Worm (Caenorhabditis elegans) whole organism, L2 larva: ENCODE data around the gene abi-1.

Experiments used
- C34F6.9 ChIP-seq: fragments of 150-350 bp; optimal IDR thresholded peaks from 2 replicates; lab custom pipeline; 2014; ENCODE audit warnings: missing biosample characterization, missing genetic modification characterization
- F13H6.1 ChIP-seq: sonication (generic microtip); optimal IDR thresholded peaks from 2 replicates; lab custom pipeline; 2016; ENCODE audit warnings: missing genetic modification characterization, missing compliant biosample characterization
- Y55F3AM.14 ChIP-seq: fragments of 200-800 bp; sonication (Bioruptor generic); optimal IDR thresholded peaks from 2 replicates; lab custom pipeline; 2018; ENCODE audit warnings: mild to moderate bottlenecking, missing genetic modification characterization, missing compliant biosample characterization
- ZK546.5 ChIP-seq: sonication (generic microtip); optimal IDR thresholded peaks from 2 replicates; lab custom pipeline; 2017; ENCODE audit warnings: missing biosample characterization, missing genetic modification characterization
- alr-1 ChIP-seq: fragments of 150-350 bp; optimal IDR thresholded peaks from 2 replicates; lab custom pipeline; 2014; ENCODE audit warnings: missing biosample characterization, missing genetic modification characterization
- aly-2 ChIP-seq: fragments of 150-350 bp; optimal IDR thresholded peaks from 2 replicates; lab custom pipeline; 2014; ENCODE audit warnings: missing biosample characterization, missing genetic modification characterization
- ama-1 ChIP-seq: fragments of 150-350 bp; optimal IDR thresholded peaks from 2 replicates; lab custom pipeline; 2018; ENCODE audit warnings: inconsistent platforms
- blmp-1 ChIP-seq: sonication (generic microtip); optimal IDR thresholded peaks from 2 replicates; lab custom pipeline; 2017; ENCODE audit warnings: missing genetic modification characterization, mild to moderate bottlenecking, missing compliant biosample characterization, antibody characterized with exemption, moderate library complexity; ENCODE audit not compliant: insufficient read depth
- ceh-82 ChIP-seq: fragments of 150-350 bp; optimal IDR thresholded peaks from 2 replicates; lab custom pipeline; 2014; ENCODE audit warnings: missing biosample characterization, missing genetic modification characterization
- crh-2 ChIP-seq: sonication (generic microtip); optimal IDR thresholded peaks from 2 replicates; lab custom pipeline; 2017; ENCODE audit warnings: missing biosample characterization, missing genetic modification characterization
- dmd-4 ChIP-seq: sonication (generic microtip); optimal IDR thresholded peaks from 2 replicates; lab custom pipeline; 2017; ENCODE audit warnings: missing biosample characterization, missing genetic modification characterization
- egl-27 ChIP-seq: sonication (generic microtip); optimal IDR thresholded peaks from 3 replicates; lab custom pipeline; 2017; ENCODE audit warnings: missing biosample characterization, missing genetic modification reagents, missing genetic modification characterization
- elt-1 ChIP-seq: fragments of 150-350 bp; optimal IDR thresholded peaks from 2 replicates; lab custom pipeline; 2014; ENCODE audit warnings: missing biosample characterization, missing genetic modification characterization
- elt-3 ChIP-seq: sonication (generic microtip); optimal IDR thresholded peaks from 2 replicates; lab custom pipeline; 2017; ENCODE audit warnings: missing biosample characterization, missing genetic modification characterization
- fos-1 ChIP-seq: fragments of 150-350 bp; optimal IDR thresholded peaks from 2 replicates; lab custom pipeline; 2014; ENCODE audit warnings: missing biosample characterization, missing genetic modification characterization
- gmeb-1 ChIP-seq: fragments of 150-350 bp; optimal IDR thresholded peaks from 2 replicates; lab custom pipeline; 2014; ENCODE audit warnings: missing biosample characterization, missing genetic modification characterization
- lin-11 ChIP-seq: fragments of 150-350 bp; sonication (generic microtip); optimal IDR thresholded peaks from 2 replicates; lab custom pipeline; 2014; ENCODE audit warnings: missing biosample characterization, missing genetic modification characterization, inconsistent platforms, mixed read lengths
- lin-13 ChIP-seq: fragments of 150-350 bp; optimal IDR thresholded peaks from 2 replicates; lab custom pipeline; 2014; ENCODE audit warnings: missing biosample characterization, missing genetic modification reagents, missing genetic modification characterization
- lin-39 ChIP-seq: fragments of 150-350 bp; optimal IDR thresholded peaks from 2 replicates; lab custom pipeline; 2014; ENCODE audit warnings: missing biosample characterization, missing genetic modification reagents, missing genetic modification characterization
- lsy-2 ChIP-seq, 2 experiments: fragments of 150-350 bp in 1 of 2; sonication (generic microtip) in 1 of 2; optimal IDR thresholded peaks; 2 replicates each; lab custom pipeline; 2014 to 2017; ENCODE audit warnings: missing biosample characterization in 2 of 2, missing genetic modification characterization in 2 of 2
- mab-5 ChIP-seq: fragments of 150-350 bp; optimal IDR thresholded peaks from 2 replicates; lab custom pipeline; 2014; ENCODE audit warnings: missing biosample characterization, missing genetic modification characterization
- mdl-1 ChIP-seq, 2 experiments: fragments of 150-350 bp in 1 of 2; sonication (generic microtip) in 1 of 2; optimal IDR thresholded peaks; 2 replicates each; lab custom pipeline; 2017; ENCODE audit warnings: missing biosample characterization in 2 of 2, missing genetic modification characterization in 2 of 2
- nhr-10 ChIP-seq: sonication (generic microtip); optimal IDR thresholded peaks from 2 replicates; lab custom pipeline; 2017; ENCODE audit warnings: missing biosample characterization, missing genetic modification characterization
- nhr-11 ChIP-seq: fragments of 150-350 bp; optimal IDR thresholded peaks from 2 replicates; lab custom pipeline; 2014; ENCODE audit warnings: missing biosample characterization, missing genetic modification characterization
- nhr-12 ChIP-seq: fragments of 150-350 bp; optimal IDR thresholded peaks from 2 replicates; lab custom pipeline; 2014; ENCODE audit warnings: missing biosample characterization, missing genetic modification characterization
- nhr-129 ChIP-seq: fragments of 150-350 bp; optimal IDR thresholded peaks from 2 replicates; lab custom pipeline; 2014; ENCODE audit warnings: missing biosample characterization, missing genetic modification characterization
- nhr-23 ChIP-seq: fragments of 150-350 bp; optimal IDR thresholded peaks from 2 replicates; lab custom pipeline; 2014; ENCODE audit warnings: missing biosample characterization, missing genetic modification reagents, missing genetic modification characterization
- nhr-237 ChIP-seq: fragments of 150-350 bp; optimal IDR thresholded peaks from 2 replicates; lab custom pipeline; 2014; ENCODE audit warnings: missing biosample characterization, missing genetic modification characterization
- nhr-25 ChIP-seq: fragments of 150-350 bp; sonication (generic microtip); optimal IDR thresholded peaks from 3 replicates; lab custom pipeline; 2014; ENCODE audit warnings: missing biosample characterization, missing genetic modification characterization
- nhr-6 ChIP-seq: fragments of 150-350 bp; optimal IDR thresholded peaks from 2 replicates; lab custom pipeline; 2014; ENCODE audit warnings: missing biosample characterization, missing genetic modification characterization
- nhr-77 ChIP-seq: fragments of 150-350 bp; optimal IDR thresholded peaks from 2 replicates; lab custom pipeline; 2014; ENCODE audit warnings: missing biosample characterization, missing genetic modification characterization
- peb-1 ChIP-seq: fragments of 150-350 bp; optimal IDR thresholded peaks from 2 replicates; lab custom pipeline; 2014; ENCODE audit warnings: missing biosample characterization, missing genetic modification characterization
- sem-4 ChIP-seq: fragments of 150-350 bp; optimal IDR thresholded peaks from 2 replicates; lab custom pipeline; 2014; ENCODE audit warnings: missing biosample characterization, missing genetic modification reagents, missing genetic modification characterization
- skn-1 ChIP-seq: sonication (generic microtip); optimal IDR thresholded peaks from 2 replicates; lab custom pipeline; 2017; ENCODE audit warnings: missing biosample characterization, missing genetic modification characterization
- sma-3 ChIP-seq: sonication (generic microtip); optimal IDR thresholded peaks from 2 replicates; lab custom pipeline; 2016; ENCODE audit warnings: missing genetic modification reagents, missing genetic modification characterization, missing compliant biosample characterization
- sma-9 ChIP-seq, 2 experiments: fragments of 150-350 bp in 1 of 2; sonication (generic microtip) in 1 of 2; optimal IDR thresholded peaks; 2 replicates each; lab custom pipeline; 2014 to 2016; ENCODE audit warnings: missing genetic modification characterization in 2 of 2, mild to moderate bottlenecking in 1 of 2, missing biosample characterization in 1 of 2, missing compliant biosample characterization in 1 of 2, missing genetic modification reagents in 1 of 2, moderate library complexity in 1 of 2
- snpc-4 ChIP-seq: fragments of 150-350 bp; optimal IDR thresholded peaks from 2 replicates; lab custom pipeline; 2014; ENCODE audit warnings: missing biosample characterization, missing genetic modification characterization
- unc-39 ChIP-seq: fragments of 150-350 bp; optimal IDR thresholded peaks from 2 replicates; lab custom pipeline; 2014; ENCODE audit warnings: missing biosample characterization, missing genetic modification characterization
- unc-62 ChIP-seq: fragments of 150-350 bp; optimal IDR thresholded peaks from 2 replicates; lab custom pipeline; 2014; ENCODE audit warnings: missing biosample characterization, missing genetic modification reagents, missing genetic modification characterization
- zag-1 ChIP-seq: fragments of 150-350 bp; optimal IDR thresholded peaks from 2 replicates; lab custom pipeline; 2014; ENCODE audit warnings: missing biosample characterization, missing genetic modification characterization
- ztf-1 ChIP-seq: fragments of 200-800 bp; sonication (Bioruptor generic); conservative IDR thresholded peaks from 2 replicates; pipeline ENCODE4 v1.3.6; 2022; ENCODE audit warnings: missing genetic modification characterization, missing compliant biosample characterization
- ztf-4 ChIP-seq: fragments of 150-350 bp; optimal IDR thresholded peaks from 2 replicates; lab custom pipeline; 2014; ENCODE audit warnings: missing biosample characterization, missing genetic modification characterization

Gene abi-1

DNA sequence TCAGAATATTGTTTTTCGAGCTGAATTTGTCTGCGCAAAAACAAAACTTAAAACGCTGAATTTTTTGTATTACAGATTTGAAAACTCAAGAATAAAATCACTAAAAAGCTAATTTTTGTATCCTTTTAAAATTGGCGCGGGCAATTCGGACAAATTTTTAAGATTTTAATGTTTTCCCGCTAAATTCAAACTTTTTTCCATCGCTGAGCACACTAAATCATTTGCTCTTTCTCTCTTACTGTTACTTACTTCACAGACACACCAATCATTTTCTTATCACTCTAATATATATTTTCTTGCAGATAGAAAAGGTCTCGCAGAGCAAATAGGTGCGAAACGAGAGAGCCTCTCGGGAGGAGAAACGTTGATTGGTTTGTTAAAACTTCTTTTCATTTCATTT, 28.6 kb downstream of the abi-1 start, which contains the start of gene par-3:
par-3 (plus strand) TSS at position 301 of the 400 bp plus-strand sequence.
- no peak for TF ChIP-seq peb-1 (tag; lab: Kevin White, UChicago)
- TF ChIP-seq sma-9 (GFP tag; optimal IDR thresholded peaks at IDR 0.05; lab: Kevin White, UChicago), result no peak
- no peak for TF ChIP-seq sma-9 (tag; optimal IDR thresholded peaks at IDR 0.05; lab: Kevin White, UChicago)
- TF ChIP-seq sma-3, result no peak
- TF ChIP-seq F13H6.1 (tag; lab: Kevin White, UChicago), result no peak
- TF ChIP-seq ZK546.5 (tag; lab: Kevin White, UChicago), result no peak
- no peak for TF ChIP-seq aly-2 (tag; lab: Kevin White, UChicago)
- TF ChIP-seq sem-4 (tag; lab: Kevin White, UChicago), result no peak
- TF ChIP-seq zag-1, result no peak
- no peak for TF ChIP-seq skn-1 (tag; lab: Kevin White, UChicago)
- TF ChIP-seq alr-1, result no peak
- no peak for TF ChIP-seq nhr-25 (tag; lab: Kevin White, UChicago)
- TF ChIP-seq Y55F3AM.14, result no peak
- TF ChIP-seq nhr-11, result no peak
- no peak for TF ChIP-seq C34F6.9 (tag; lab: Kevin White, UChicago)
- no peak for TF ChIP-seq fos-1 (tag; lab: Kevin White, UChicago)

DNA sequence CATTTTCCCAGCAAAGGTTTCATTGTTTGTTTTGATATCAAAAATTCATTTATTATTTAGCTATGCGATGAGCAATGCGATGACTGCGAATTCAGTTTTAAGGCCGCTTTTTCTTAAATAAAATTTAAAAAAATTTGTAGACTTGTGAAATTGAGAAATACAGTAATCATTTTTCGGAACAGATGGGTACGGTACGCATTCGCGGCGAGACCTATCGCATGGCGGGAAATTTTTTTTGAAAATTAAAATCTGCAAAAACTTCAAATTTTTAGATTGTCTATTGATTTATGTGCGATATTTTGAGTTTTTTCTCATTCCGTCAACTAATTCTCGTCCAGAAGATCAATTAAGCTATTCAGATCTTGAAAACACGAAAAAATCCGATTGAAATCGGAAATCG, 29.0 kb downstream of the abi-1 start:
- TF ChIP-seq nhr-10 (tag; lab: Kevin White, UChicago), result no peak
- TF ChIP-seq nhr-12, result no peak
- TF ChIP-seq lin-39 (tag; lab: Kevin White, UChicago), result no peak
- no peak for TF ChIP-seq zag-1
- TF ChIP-seq fos-1 (tag; lab: Kevin White, UChicago), result no peak
- TF ChIP-seq sma-3, result no peak
- no peak for TF ChIP-seq gmeb-1
- TF ChIP-seq Y55F3AM.14, result no peak
- no peak for TF ChIP-seq nhr-237 (tag; lab: Kevin White, UChicago)
- no peak for TF ChIP-seq nhr-129
- no peak for TF ChIP-seq snpc-4
- TF ChIP-seq C34F6.9 (tag; lab: Kevin White, UChicago), result no peak
- no peak for TF ChIP-seq ama-1 (lab: Kevin White, UChicago)
- TF ChIP-seq alr-1, result no peak
- TF ChIP-seq blmp-1 (tag; lab: Kevin White, UChicago), result no peak
- no peak for TF ChIP-seq mab-5 (tag; lab: Kevin White, UChicago)
- no peak for TF ChIP-seq nhr-6 (tag; lab: Kevin White, UChicago)
- no peak for TF ChIP-seq ztf-4

DNA sequence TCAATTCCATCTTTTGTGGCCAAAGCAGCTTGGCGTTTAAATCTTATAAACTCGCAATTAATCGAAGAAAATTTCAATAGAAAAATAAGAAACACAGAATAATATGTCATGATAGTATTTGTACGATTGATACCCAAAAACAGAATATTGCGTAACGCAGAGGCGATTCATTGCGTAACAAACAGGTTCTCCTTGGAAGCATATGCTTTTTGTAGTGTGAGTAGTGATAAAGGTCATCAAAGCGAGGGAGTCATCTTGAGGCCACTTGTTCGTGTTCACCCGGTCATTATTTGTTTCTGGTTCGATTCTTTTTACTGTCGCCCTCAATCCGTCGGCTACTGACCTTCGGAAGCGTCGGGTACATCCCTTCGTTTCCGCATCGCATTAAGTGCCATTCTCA, 31.6 kb downstream of the abi-1 start, which contains the start of gene F54E7.6:
F54E7.6 (minus strand) TSS at position 110 of the 400 bp plus-strand sequence.
- no peak for TF ChIP-seq crh-2
- TF ChIP-seq nhr-25 (tag; lab: Kevin White, UChicago), result peak; percentile 57

DNA sequence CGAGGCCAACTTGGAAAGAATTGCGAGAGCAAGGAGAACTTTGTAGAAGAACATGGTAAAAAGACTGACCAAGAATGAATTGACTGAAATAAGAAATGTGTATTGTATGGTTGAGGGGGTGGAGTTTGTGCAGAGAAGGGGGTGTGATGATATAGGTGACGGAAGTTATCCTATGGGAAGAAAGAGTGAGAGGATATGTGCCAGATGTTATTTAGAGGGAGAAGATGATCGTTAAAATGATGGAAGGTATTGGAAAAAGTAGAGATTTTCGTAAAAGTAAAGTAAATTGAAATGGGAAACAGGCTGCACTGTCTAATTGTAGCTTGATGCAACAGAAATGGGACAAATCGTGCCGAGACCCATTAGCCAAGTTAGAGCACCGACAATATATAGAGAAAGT, 35.6 kb downstream of the abi-1 start, which contains the start of gene sdz-21:
sdz-21 (minus strand) TSS at position 101 of the 400 bp plus-strand sequence.
- no peak for TF ChIP-seq nhr-12
- no peak for TF ChIP-seq fos-1 (tag; lab: Kevin White, UChicago)
- TF ChIP-seq elt-3, result no peak
- TF ChIP-seq, all 48 proteins: peak for 0

DNA sequence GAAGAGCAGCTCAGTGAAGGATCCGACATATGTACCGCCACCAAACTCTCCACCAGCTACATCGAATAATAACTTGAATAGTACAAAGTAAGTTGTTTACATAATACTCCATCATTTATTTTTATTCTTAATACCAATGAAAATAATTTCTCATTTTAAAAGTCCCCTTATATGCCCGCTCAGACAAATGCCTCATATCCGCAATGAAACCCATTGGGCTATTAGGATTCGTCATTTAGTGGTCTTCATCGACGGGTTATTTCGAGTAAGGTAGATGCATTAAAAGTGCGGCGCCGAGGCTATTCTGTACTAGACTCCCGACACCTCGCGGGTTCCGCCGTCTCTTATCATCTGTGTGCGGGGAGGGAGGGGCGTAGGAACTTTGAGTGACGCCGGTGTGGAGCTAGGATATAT, 38.8 kb downstream of the abi-1 start:
- no peak for TF ChIP-seq nhr-12
- no peak for TF ChIP-seq skn-1 (tag; lab: Kevin White, UChicago)
- TF ChIP-seq nhr-129, result no peak
- TF ChIP-seq mdl-1 (tag; optimal IDR thresholded peaks at IDR 0.05; lab: Kevin White, UChicago), result no peak
- no peak for TF ChIP-seq unc-62
- peak; percentile 68 for TF ChIP-seq sma-3
- TF ChIP-seq lsy-2 (tag; optimal IDR thresholded peaks at IDR 0.05; lab: Kevin White, UChicago), result peak in 1 of 2 experiments; percentile 37
- peak; percentile 53 for TF ChIP-seq sma-9 (GFP tag; optimal IDR thresholded peaks at IDR 0.05; lab: Kevin White, UChicago)
- no peak for TF ChIP-seq sma-9 (tag; optimal IDR thresholded peaks at IDR 0.05; lab: Kevin White, UChicago)
- TF ChIP-seq unc-39 (tag; lab: Kevin White, UChicago), result no peak
- TF ChIP-seq mab-5 (tag; lab: Kevin White, UChicago), result no peak
- TF ChIP-seq nhr-25 (tag; lab: Kevin White, UChicago), result no peak
- TF ChIP-seq zag-1, result no peak
- TF ChIP-seq nhr-23, result no peak
- no peak for TF ChIP-seq nhr-77 (tag; lab: Kevin White, UChicago)
- TF ChIP-seq nhr-6 (tag; lab: Kevin White, UChicago), result no peak
- TF ChIP-seq ztf-1, result no peak
- TF ChIP-seq lin-39 (tag; lab: Kevin White, UChicago), result no peak
- no peak for TF ChIP-seq ztf-4
- peak; percentile 23 for TF ChIP-seq lin-13
- TF ChIP-seq dmd-4 (tag; lab: Kevin White, UChicago), result no peak
- no peak for TF ChIP-seq peb-1 (tag; lab: Kevin White, UChicago)
- no peak for TF ChIP-seq blmp-1 (tag; lab: Kevin White, UChicago)
- TF ChIP-seq nhr-237 (tag; lab: Kevin White, UChicago), result no peak
- TF ChIP-seq alr-1, result no peak
- no peak for TF ChIP-seq lin-11
- peak; percentile 68 for TF ChIP-seq fos-1 (tag; lab: Kevin White, UChicago)
- TF ChIP-seq ceh-82 (tag; lab: Kevin White, UChicago), result no peak
- peak; percentile 59 for TF ChIP-seq gmeb-1
- TF ChIP-seq ZK546.5 (tag; lab: Kevin White, UChicago), result no peak
- no peak for TF ChIP-seq elt-1
- TF ChIP-seq F13H6.1 (tag; lab: Kevin White, UChicago), result peak; percentile 38
- TF ChIP-seq crh-2, result peak; percentile 42
- TF ChIP-seq aly-2 (tag; lab: Kevin White, UChicago), result no peak
- peak; percentile 96 for TF ChIP-seq snpc-4
- no peak for TF ChIP-seq egl-27 (tag; lab: Kevin White, UChicago)
